Fruit fly (Drosophila melanogaster): ENCODE data around the gene mib2.
A peak's percentile ranks its signal among the peaks of the same experiment; 100 is the strongest.

The mib2 gene

dm6 chr2L:19074099-19074828, 40.0 kb downstream of the mib2 start, which contains the start of gene CG17572:
TSS of gene CG17572 (minus strand) at chr2L:19074149.
- no peak for TF ChIP-seq bab1 (GFP tag; optimal IDR thresholded peaks at IDR 0.05)
- no peak for TF ChIP-seq CG11617 (GFP tag; optimal IDR thresholded peaks at IDR 0.05)
- no peak for TF ChIP-seq CG33017 (tag; optimal IDR thresholded peaks at IDR 0.05)
- TF ChIP-seq Hr96 (GFP tag; optimal IDR thresholded peaks at IDR 0.05) = no peak
- no peak for TF ChIP-seq tj (GFP tag; optimal IDR thresholded peaks at IDR 0.05)
- no peak for TF ChIP-seq CG7101 (tag; optimal IDR thresholded peaks at IDR 0.05)
- no peak for TF ChIP-seq CG1620 (GFP tag; optimal IDR thresholded peaks at IDR 0.05)
- no peak for TF ChIP-seq kay (GFP tag; ENCODE audit: borderline replicate concordance)
- no peak for TF ChIP-seq Clk (GFP tag; optimal IDR thresholded peaks at IDR 0.05)
- no peak for TF ChIP-seq ovo (GFP tag; optimal IDR thresholded peaks at IDR 0.05)
- no peak for TF ChIP-seq Crg-1 (GFP tag; optimal IDR thresholded peaks at IDR 0.05)

dm6 chr2L:19078928-19079327, 44.7 kb downstream of the mib2 start, which contains the start of gene CG10700:
TSS of gene CG10700 (minus strand) at chr2L:19079028.
- TF ChIP-seq pad (GFP tag; optimal IDR thresholded peaks at IDR 0.05) (no peak), ovo (GFP tag; optimal IDR thresholded peaks at IDR 0.05) (no peak), CG1620 (GFP tag; optimal IDR thresholded peaks at IDR 0.05) (no peak), cic (GFP tag; optimal IDR thresholded peaks at IDR 0.05) (no peak), bab1 (GFP tag; optimal IDR thresholded peaks at IDR 0.05) (no peak), CG11617 (GFP tag; optimal IDR thresholded peaks at IDR 0.05) (no peak), CG14711 (tag; optimal IDR thresholded peaks at IDR 0.05) (no peak), CG7045 (GFP tag; optimal IDR thresholded peaks at IDR 0.05) (no peak), Clk (GFP tag; optimal IDR thresholded peaks at IDR 0.05) (no peak), Mnt (GFP tag; optimal IDR thresholded peaks at IDR 0.05) (no peak), Hr96 (GFP tag; optimal IDR thresholded peaks at IDR 0.05) (no peak), Crg-1 (GFP tag; optimal IDR thresholded peaks at IDR 0.05) (no peak), kay (GFP tag; ENCODE audit: borderline replicate concordance) (no peak), CG7101 (tag; optimal IDR thresholded peaks at IDR 0.05) (no peak), CG33017 (tag; optimal IDR thresholded peaks at IDR 0.05) (no peak), tj (GFP tag; optimal IDR thresholded peaks at IDR 0.05) (no peak), CG12768 (GFP tag; optimal IDR thresholded peaks at IDR 0.05) (no peak), CG5204 (GFP tag; optimal IDR thresholded peaks at IDR 0.05) (no peak), toe (GFP tag; optimal IDR thresholded peaks at IDR 0.05) (no peak)

dm6 chr2L:19079742-19080141, 45.5 kb downstream of the mib2 start:
- TF ChIP-seq kay (GFP tag; ENCODE audit: borderline replicate concordance) (peak; percentile 7), CG5204 (GFP tag; optimal IDR thresholded peaks at IDR 0.05) (no peak)

dm6 chr2L:19083320-19083764, 49.1 kb downstream of the mib2 start:
- TF ChIP-seq Mnt (GFP tag; optimal IDR thresholded peaks at IDR 0.05) = no peak
- TF ChIP-seq Hr96 (GFP tag; optimal IDR thresholded peaks at IDR 0.05) = no peak
- TF ChIP-seq pad (GFP tag; optimal IDR thresholded peaks at IDR 0.05) = peak; percentile 79
- no peak for TF ChIP-seq CG5204 (GFP tag; optimal IDR thresholded peaks at IDR 0.05)

- TF ChIP-seq cnc (optimal IDR thresholded peaks at IDR 0.05) (no peak), toe (GFP tag; optimal IDR thresholded peaks at IDR 0.05) (no peak), Hr96 (GFP tag; optimal IDR thresholded peaks at IDR 0.05) (no peak), CG5204 (GFP tag; optimal IDR thresholded peaks at IDR 0.05) (no peak), CG7101 (tag; optimal IDR thresholded peaks at IDR 0.05) (no peak), Mnt (GFP tag; optimal IDR thresholded peaks at IDR 0.05) (no peak), Clk (GFP tag; optimal IDR thresholded peaks at IDR 0.05) (no peak)
Observed at dm6 chr2L:19088895-19089294, 54.7 kb downstream of the mib2 start.

- no peak for TF ChIP-seq CG12768 (GFP tag; optimal IDR thresholded peaks at IDR 0.05)
- no peak for TF ChIP-seq tj (GFP tag; optimal IDR thresholded peaks at IDR 0.05)
- TF ChIP-seq kay (GFP tag; ENCODE audit: borderline replicate concordance) = no peak
- TF ChIP-seq CG14711 (tag; optimal IDR thresholded peaks at IDR 0.05) = no peak
- TF ChIP-seq CG11617 (GFP tag; optimal IDR thresholded peaks at IDR 0.05) = no peak
- TF ChIP-seq Crg-1 (GFP tag; optimal IDR thresholded peaks at IDR 0.05) = no peak
- TF ChIP-seq bab1 (GFP tag; optimal IDR thresholded peaks at IDR 0.05) = no peak
- no peak for TF ChIP-seq Hr96 (GFP tag; optimal IDR thresholded peaks at IDR 0.05)
- no peak for TF ChIP-seq CG5204 (GFP tag; optimal IDR thresholded peaks at IDR 0.05)
- TF ChIP-seq CG7045 (GFP tag; optimal IDR thresholded peaks at IDR 0.05) = no peak
- no peak for TF ChIP-seq toe (GFP tag; optimal IDR thresholded peaks at IDR 0.05)
- TF ChIP-seq Clk (GFP tag; optimal IDR thresholded peaks at IDR 0.05) = no peak
- no peak for TF ChIP-seq pad (GFP tag; optimal IDR thresholded peaks at IDR 0.05)
- no peak for TF ChIP-seq CG7101 (tag; optimal IDR thresholded peaks at IDR 0.05)
- no peak for TF ChIP-seq CG1620 (GFP tag; optimal IDR thresholded peaks at IDR 0.05)
- TF ChIP-seq Mnt (GFP tag; optimal IDR thresholded peaks at IDR 0.05) = no peak
- TF ChIP-seq CG33017 (tag; optimal IDR thresholded peaks at IDR 0.05) = no peak
- no peak for TF ChIP-seq cic (GFP tag; optimal IDR thresholded peaks at IDR 0.05)
- TF ChIP-seq cnc (optimal IDR thresholded peaks at IDR 0.05) = no peak
Observed at dm6 chr2L:19089385-19089784, 55.1 kb downstream of the mib2 start.

All from whole organism, adult.